Worm (Caenorhabditis elegans) whole organism, midembryonic: ENCODE data around the gene him-4.

Experiments
- T22C8.4 ChIP-seq: fragments of 200-800 bp; sonication (Bioruptor generic); IDR thresholded peaks from 2 replicates; pipeline ENCODE4 v1.3.6; 2022; ENCODE audit warnings: missing genetic modification characterization, missing compliant biosample characterization
- flt-1 ChIP-seq: fragments of 200-800 bp; sonication (Bioruptor generic); IDR thresholded peaks from 2 replicates; pipeline ENCODE4 v1.3.6; 2022; ENCODE audit warnings: missing genetic modification characterization, missing compliant biosample characterization
- klf-2 ChIP-seq: fragments of 200-800 bp; sonication (Bioruptor generic); conservative IDR thresholded peaks from 2 replicates; pipeline ENCODE4 v1.3.6; 2022; ENCODE audit warnings: missing genetic modification reagents, missing genetic modification characterization, missing compliant biosample characterization
- med-1 ChIP-seq: sonication (generic microtip); optimal IDR thresholded peaks from 2 replicates; lab custom pipeline; 2017; ENCODE audit warnings: missing genetic modification characterization, mild to moderate bottlenecking, missing compliant biosample characterization, antibody characterized with exemption, missing genetic modification reagents; ENCODE audit not compliant: insufficient read depth
- ref-1 ChIP-seq: fragments of 200-800 bp; sonication (Bioruptor generic); conservative IDR thresholded peaks from 2 replicates; pipeline ENCODE4 v1.3.6; 2022; ENCODE audit warnings: missing genetic modification reagents, missing genetic modification characterization, missing compliant biosample characterization
- ztf-23 ChIP-seq: fragments of 200-800 bp; sonication (Bioruptor generic); IDR thresholded peaks from 2 replicates; pipeline ENCODE4 v1.3.6; 2022; ENCODE audit warnings: missing genetic modification reagents, missing genetic modification characterization, missing compliant biosample characterization

- TF ChIP-seq ref-1 (no peak), med-1 (no peak), flt-1 (GFP tag; lab: Robert Waterston, UW) (no peak), T22C8.4 (no peak), ztf-23 (GFP tag; lab: Robert Waterston, UW) (no peak), klf-2 (no peak)
Observed at ce11 chrX:9761266-9761665, 43.9 kb downstream of the him-4 start, which contains the start of gene T09B9.3.
